Worm (Caenorhabditis elegans): ENCODE measurements around the gene T24C4.10.

Gene T24C4.10

DNA sequence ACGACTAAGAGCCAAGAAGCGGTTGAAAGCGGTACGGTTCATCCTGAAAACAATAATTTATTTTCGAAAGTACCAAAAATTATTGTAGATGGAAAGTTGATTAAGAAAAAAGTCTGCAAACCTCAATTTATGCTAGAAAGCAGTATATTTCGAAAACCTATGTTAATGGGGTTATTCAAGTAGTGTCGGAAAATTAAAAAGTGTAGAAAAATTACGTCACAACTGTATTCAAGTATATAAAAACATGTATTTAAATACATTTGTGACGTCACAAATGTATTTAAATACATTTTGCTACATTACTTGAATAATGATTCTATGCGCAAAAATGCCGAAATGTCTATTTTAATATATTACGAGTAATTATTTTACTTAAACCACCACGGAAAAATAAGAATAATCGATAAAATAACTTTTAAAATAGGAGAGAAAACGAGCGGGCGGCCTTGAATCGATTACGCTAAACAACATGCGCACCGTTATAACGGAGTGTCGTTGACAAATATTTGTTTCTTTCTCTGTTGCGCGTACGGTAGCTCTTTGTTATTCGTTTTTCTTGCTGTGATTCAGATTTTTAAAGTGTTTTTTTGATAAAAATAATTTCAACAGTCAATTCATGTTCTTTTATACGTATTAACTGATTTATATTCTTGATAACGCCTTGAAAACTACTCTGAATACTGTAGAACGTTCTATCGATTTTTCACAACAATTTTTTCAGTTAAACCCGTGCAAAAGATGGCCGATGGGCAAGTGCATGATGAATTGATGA, 19.7 kb upstream of the T24C4.10 start, which contains the start of the genes F23H11.5 and bra-2 (continued):
- TF ChIP-seq R02D3.7 (tag; optimal IDR thresholded peaks at IDR 0.05): no peak
- no peak for TF ChIP-seq nhr-237 (tag; optimal IDR thresholded peaks at IDR 0.05)

DNA sequence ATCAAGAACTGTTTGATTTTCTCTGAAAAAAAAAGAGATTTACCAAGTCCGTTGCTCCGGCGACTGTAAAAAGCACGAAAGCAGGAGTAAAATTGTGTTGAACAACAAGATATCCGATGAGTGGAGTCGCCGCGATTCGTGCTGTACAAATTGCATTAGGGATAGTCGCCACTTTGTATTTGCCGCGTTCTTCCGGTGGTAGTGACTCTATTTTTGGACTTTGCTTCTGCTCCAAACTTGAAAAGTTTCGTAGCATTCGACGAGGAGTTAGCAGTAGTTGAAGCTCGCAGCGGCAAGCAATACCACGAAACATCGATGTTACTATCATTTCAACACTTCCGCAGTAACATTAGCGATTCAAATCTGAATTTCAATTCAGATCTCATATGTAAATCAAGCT, 18.5 kb upstream of the T24C4.10 start, which contains the start of gene crls-1:
TSS of gene crls-1 (minus strand) at position 363 of the 400 bp plus-strand sequence.
- TF ChIP-seq lsy-12 (tag; optimal IDR thresholded peaks at IDR 0.05): no peak
- peak; percentile 51 for TF ChIP-seq ama-1 (optimal IDR thresholded peaks at IDR 0.05)

DNA sequence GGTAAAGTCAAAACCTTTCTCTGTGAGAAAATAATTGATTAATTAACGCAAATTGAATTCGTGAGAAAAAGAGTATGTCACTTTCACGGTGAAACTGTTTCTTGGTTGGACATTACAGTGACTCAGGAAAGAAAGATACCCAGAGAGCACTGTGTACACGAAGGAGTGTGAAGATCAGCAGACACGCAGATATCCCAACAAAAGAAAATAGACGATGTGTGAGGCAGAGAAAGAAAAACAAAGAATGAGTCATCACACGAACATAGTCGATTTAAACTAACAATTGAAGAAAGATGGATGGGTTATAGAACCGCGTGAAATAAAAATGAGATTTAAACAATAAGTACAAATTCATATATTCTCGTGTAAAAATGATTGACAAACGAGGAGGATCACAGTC, 16.9 kb upstream of the T24C4.10 start:
- no peak for TF ChIP-seq elt-3 (tag; optimal IDR thresholded peaks at IDR 0.05)
- peak; percentile 38 for TF ChIP-seq hmg-11 (tag; optimal IDR thresholded peaks at IDR 0.05)
- TF ChIP-seq nhr-25 (tag; optimal IDR thresholded peaks at IDR 0.05): peak; percentile 31
- peak; percentile 79 for TF ChIP-seq pha-4 (tag; optimal IDR thresholded peaks at IDR 0.05)
- peak; percentile 56 for TF ChIP-seq jun-1 (tag; optimal IDR thresholded peaks at IDR 0.05)
- TF ChIP-seq nhr-23 (tag; optimal IDR thresholded peaks at IDR 0.05): peak; percentile 21

DNA sequence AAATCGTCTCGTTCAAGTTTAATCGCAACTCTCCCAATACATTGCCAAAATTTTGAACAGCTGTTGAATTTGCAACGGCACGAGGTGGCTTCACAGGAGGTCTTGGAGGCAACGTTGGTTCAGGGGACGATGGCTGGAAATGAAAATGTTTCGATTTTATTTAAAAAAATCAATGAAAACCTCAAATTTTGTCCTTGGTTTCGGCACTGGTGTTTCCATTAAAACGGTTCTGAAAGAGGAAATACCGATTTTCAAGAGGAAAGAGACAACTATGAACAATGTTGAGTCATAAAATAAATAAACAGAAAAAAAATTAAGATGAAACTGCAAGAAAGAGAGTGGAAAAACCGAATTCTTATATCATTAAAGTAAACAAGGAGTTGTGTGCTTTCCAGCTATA, 16.3 kb upstream of the T24C4.10 start, which contains the start of gene F23H11.4:
TSS of gene F23H11.4 (minus strand) at position 229 of the 400 bp plus-strand sequence.
- TF ChIP-seq skn-1 (tag; optimal IDR thresholded peaks at IDR 0.05) (no peak), nhr-11 (tag; optimal IDR thresholded peaks at IDR 0.05) (no peak), pha-4 (tag; optimal IDR thresholded peaks at IDR 0.05) (peak; percentile 54)

DNA sequence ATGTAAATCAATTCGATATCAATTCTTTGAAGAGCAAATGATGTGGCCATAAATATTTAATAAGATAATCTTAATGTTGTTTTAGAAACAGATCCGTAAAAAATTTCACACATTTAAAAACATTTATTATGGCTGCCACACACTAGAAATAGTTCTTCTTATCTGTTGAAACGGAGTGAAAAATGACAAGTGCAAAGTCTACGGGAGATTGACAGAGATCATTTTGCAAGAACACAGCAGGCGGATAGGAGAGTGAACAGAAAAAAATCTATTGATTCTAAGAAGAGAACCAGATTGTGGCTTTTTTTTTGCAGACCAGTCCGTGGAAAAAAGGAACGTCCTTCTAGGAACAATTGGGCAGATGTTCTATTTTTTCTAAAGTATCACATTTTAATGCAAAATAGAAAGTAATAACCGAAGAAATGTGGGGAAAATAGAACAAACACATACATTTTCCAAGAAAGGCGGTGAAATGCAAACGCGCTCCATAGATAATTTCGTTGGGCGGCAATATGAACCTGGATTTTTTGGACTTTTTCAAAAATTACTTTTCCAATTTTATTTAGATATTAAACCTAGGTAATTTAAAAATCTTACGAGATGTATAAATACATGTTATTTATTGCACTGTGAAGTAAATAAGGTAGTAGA, 10.7 kb upstream of the T24C4.10 start:
- peak; percentile 32 for TF ChIP-seq lin-15B (tag; optimal IDR thresholded peaks at IDR 0.05)
- no peak for TF ChIP-seq fkh-10 (GFP tag; optimal IDR thresholded peaks at IDR 0.05)
- TF ChIP-seq pha-4 (tag; optimal IDR thresholded peaks at IDR 0.05): peak; percentile 33
- no peak for TF ChIP-seq nhr-11 (tag; optimal IDR thresholded peaks at IDR 0.05)
- peak; percentile 34 for TF ChIP-seq elt-2 (tag; optimal IDR thresholded peaks at IDR 0.05)
- peak; percentile 9 for TF ChIP-seq hmg-11 (tag; optimal IDR thresholded peaks at IDR 0.05)
- TF ChIP-seq nhr-23 (tag; optimal IDR thresholded peaks at IDR 0.05): peak; percentile 11

DNA sequence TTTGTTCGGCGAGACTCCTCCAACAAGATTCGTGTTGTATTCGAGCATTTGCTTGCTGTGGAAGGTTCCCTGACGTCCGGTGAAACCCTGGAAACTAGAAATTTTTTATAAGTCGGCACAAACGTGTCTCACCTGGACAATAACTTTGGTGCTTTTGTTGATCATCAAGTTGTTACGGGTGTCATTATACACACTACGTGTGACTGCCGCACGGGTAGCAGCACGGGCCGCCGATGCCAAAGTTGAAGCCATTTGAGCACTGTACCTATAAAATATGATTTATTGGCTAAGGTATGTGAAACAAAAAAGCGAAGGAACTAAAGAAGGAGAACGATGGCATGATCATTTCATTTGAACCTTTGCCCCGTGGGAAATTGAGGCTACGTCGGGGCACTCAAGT, 10.1 kb upstream of the T24C4.10 start, which contains the start of gene sucl-2:
TSS of gene sucl-2 (minus strand) at position 265 of the 400 bp plus-strand sequence.
- TF ChIP-seq nhr-25 (tag; optimal IDR thresholded peaks at IDR 0.05): no peak
- TF ChIP-seq nhr-28 (tag; optimal IDR thresholded peaks at IDR 0.05): no peak
- no peak for TF ChIP-seq pqm-1 (tag; optimal IDR thresholded peaks at IDR 0.05)
- no peak for TF ChIP-seq nhr-11 (tag; optimal IDR thresholded peaks at IDR 0.05)
- TF ChIP-seq egl-5 (tag; optimal IDR thresholded peaks at IDR 0.05): no peak
- TF ChIP-seq ztf-4 (tag; optimal IDR thresholded peaks at IDR 0.05): no peak

DNA sequence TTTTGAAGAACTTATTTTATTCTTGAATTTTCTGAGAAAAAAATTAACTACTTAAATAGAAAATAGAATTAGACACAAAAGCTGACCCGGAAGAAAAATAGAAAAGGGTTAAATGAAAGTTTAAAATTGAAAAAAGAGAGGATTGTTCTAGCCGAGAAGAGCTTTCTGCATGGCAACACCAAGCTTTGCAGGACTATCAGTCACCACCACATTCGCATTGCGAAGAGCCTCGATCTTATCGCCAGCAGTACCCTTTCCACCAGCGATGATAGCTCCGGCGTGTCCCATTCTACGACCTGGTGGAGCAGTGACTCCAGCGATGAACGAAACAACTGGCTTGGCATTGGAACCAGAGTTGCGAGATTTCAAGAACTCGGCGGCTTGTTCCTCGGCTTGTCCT, 9.1 kb upstream of the T24C4.10 start:
- TF ChIP-seq nfya-1 (tag; optimal IDR thresholded peaks at IDR 0.05; ENCODE audit: insufficient read depth) (no peak), ceh-82 (tag; optimal IDR thresholded peaks at IDR 0.05) (no peak)

DNA sequence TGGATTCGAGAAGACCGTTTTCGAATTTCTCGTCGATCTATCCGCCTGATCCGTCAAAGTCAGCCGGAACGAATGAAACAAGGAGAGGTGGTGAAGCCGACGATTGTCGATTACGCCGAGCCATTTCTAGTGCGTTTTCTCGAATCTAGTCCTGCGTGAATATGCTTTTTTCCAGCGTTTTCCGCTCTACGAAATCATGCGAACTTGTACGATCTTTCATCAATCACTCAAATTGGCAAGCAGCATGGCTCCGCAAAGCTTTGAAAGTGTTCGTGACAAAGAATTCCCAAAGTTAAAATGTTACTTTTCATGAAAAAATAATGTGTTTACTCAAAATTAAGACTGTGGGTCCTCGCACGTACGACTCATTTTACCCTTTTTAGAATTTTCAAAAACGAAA, 5.9 kb upstream of the T24C4.10 start:
- no peak for TF ChIP-seq jun-1 (tag; optimal IDR thresholded peaks at IDR 0.05)
- no peak for TF ChIP-seq aly-2 (tag; optimal IDR thresholded peaks at IDR 0.05)
- no peak for TF ChIP-seq nhr-11 (tag; optimal IDR thresholded peaks at IDR 0.05)
- no peak for TF ChIP-seq pqm-1 (tag; optimal IDR thresholded peaks at IDR 0.05)
- TF ChIP-seq elt-1 (tag; optimal IDR thresholded peaks at IDR 0.05): no peak
- TF ChIP-seq lin-15B (tag; optimal IDR thresholded peaks at IDR 0.05): no peak
- no peak for TF ChIP-seq ceh-9 (tag; optimal IDR thresholded peaks at IDR 0.05)
- no peak for TF ChIP-seq fkh-10 (GFP tag; optimal IDR thresholded peaks at IDR 0.05)
- TF ChIP-seq nhr-23 (tag; optimal IDR thresholded peaks at IDR 0.05): no peak
- no peak for TF ChIP-seq unc-39 (tag; optimal IDR thresholded peaks at IDR 0.05)
- no peak for TF ChIP-seq pha-4 (tag; optimal IDR thresholded peaks at IDR 0.05)
- no peak for TF ChIP-seq sea-2 (GFP tag; optimal IDR thresholded peaks at IDR 0.05)
- TF ChIP-seq hmg-11 (tag; optimal IDR thresholded peaks at IDR 0.05): no peak
- TF ChIP-seq nhr-67 (tag; optimal IDR thresholded peaks at IDR 0.05): no peak
- no peak for TF ChIP-seq nhr-28 (tag; optimal IDR thresholded peaks at IDR 0.05)
- TF ChIP-seq lin-39 (tag; optimal IDR thresholded peaks at IDR 0.05): no peak

Measured in whole organism, L3 larva.